Fruit fly (Drosophila melanogaster) whole organism, prepupa: Measurements from ENCODE around the gene Spx.

Experiments
- CG11902 ChIP-seq: fragments of 200-800 bp; sonication (Bioruptor generic); optimal IDR thresholded peaks from 3 replicates; lab custom pipeline; 2016; ENCODE audit warnings: missing biosample characterization, missing genetic modification characterization
- CG15336 ChIP-seq: fragments of 200-800 bp; sonication (Bioruptor generic); IDR thresholded peaks from 2 replicates; pipeline ENCODE4 v1.3.6; 2022; ENCODE audit warnings: missing biosample characterization, missing genetic modification characterization
- CG1621 ChIP-seq: fragments of 200-800 bp; sonication (Bioruptor generic); optimal IDR thresholded peaks from 3 replicates; lab custom pipeline; 2018; ENCODE audit warnings: missing biosample characterization, mild to moderate bottlenecking, missing genetic modification characterization
- CG16779 ChIP-seq: fragments of 200-800 bp; sonication (Bioruptor generic); optimal IDR thresholded peaks from 3 replicates; lab custom pipeline; 2017; ENCODE audit warnings: missing biosample characterization, mild to moderate bottlenecking, missing genetic modification characterization
- CG3032 ChIP-seq: fragments of 200-800 bp; optimal IDR thresholded peaks from 2 replicates; lab custom pipeline; 2019; ENCODE audit warnings: missing biosample characterization, mild to moderate bottlenecking, missing genetic modification characterization, moderate library complexity
- CG31627 ChIP-seq: fragments of 200-800 bp; sonication (Bioruptor generic); optimal IDR thresholded peaks from 3 replicates; lab custom pipeline; 2016; ENCODE audit warnings: missing biosample characterization, missing genetic modification characterization
- CG6163 ChIP-seq: fragments of 200-800 bp; sonication (Bioruptor generic); IDR thresholded peaks from 3 replicates; pipeline ENCODE4 v1.3.6; 2022; ENCODE audit warnings: missing biosample characterization, missing genetic modification characterization
- CG6276 ChIP-seq: fragments of 200-800 bp; sonication (Bioruptor generic); optimal IDR thresholded peaks from 2 replicates; lab custom pipeline; 2017; ENCODE audit warnings: missing biosample characterization, mild to moderate bottlenecking, missing genetic modification characterization
- CG6792 ChIP-seq: fragments of 200-800 bp; sonication (Bioruptor generic); optimal IDR thresholded peaks from 3 replicates; lab custom pipeline; 2016; ENCODE audit warnings: missing biosample characterization, missing genetic modification characterization
- CG6808 ChIP-seq: fragments of 200-800 bp; sonication (Bioruptor generic); optimal IDR thresholded peaks from 3 replicates; lab custom pipeline; 2017; ENCODE audit warnings: missing biosample characterization, missing genetic modification characterization, mild to moderate bottlenecking, moderate library complexity, missing genetic modification reagents
- CG6854 ChIP-seq: fragments of 200-800 bp; sonication (Bioruptor generic); optimal IDR thresholded peaks from 2 replicates; lab custom pipeline; 2017; ENCODE audit warnings: missing biosample characterization, mild to moderate bottlenecking, missing genetic modification characterization
- CG8632 ChIP-seq: fragments of 200-800 bp; sonication (Bioruptor generic); optimal IDR thresholded peaks from 3 replicates; lab custom pipeline; 2016; ENCODE audit warnings: missing biosample characterization, missing genetic modification characterization
- CG9139 ChIP-seq: fragments of 200-800 bp; sonication (Bioruptor generic); optimal IDR thresholded peaks from 3 replicates; lab custom pipeline; 2017; ENCODE audit warnings: missing biosample characterization, mild to moderate bottlenecking, missing genetic modification characterization
- Eip78C ChIP-seq: fragments of 200-800 bp; sonication (Bioruptor generic); peaks from one replicate; lab custom pipeline; 2016; ENCODE audit warnings: missing biosample characterization, missing genetic modification characterization
- Eip93F ChIP-seq: fragments of 200-800 bp; sonication (Bioruptor generic); optimal IDR thresholded peaks from 2 replicates; lab custom pipeline; 2016; ENCODE audit warnings: missing biosample characterization, mild to moderate bottlenecking, missing genetic modification characterization
- Ets21C ChIP-seq: fragments of 200-800 bp; sonication (Bioruptor generic); optimal IDR thresholded peaks from 3 replicates; lab custom pipeline; 2016; ENCODE audit warnings: missing biosample characterization, missing genetic modification characterization
- Gug ChIP-seq: fragments of 200-800 bp; sonication (Bioruptor generic); IDR thresholded peaks from 2 replicates; pipeline ENCODE4 v1.3.6; 2022; ENCODE audit warnings: missing biosample characterization, missing genetic modification characterization
- Hr38 ChIP-seq: sonication (Bioruptor generic); optimal IDR thresholded peaks from 2 replicates; lab custom pipeline; 2016; ENCODE audit warnings: missing biosample characterization, missing genetic modification characterization
- Hr4 ChIP-seq: fragments of 200-800 bp; sonication (Bioruptor generic); optimal IDR thresholded peaks from 3 replicates; lab custom pipeline; 2016; ENCODE audit warnings: missing biosample characterization, missing genetic modification characterization
- Lpt ChIP-seq: fragments of 200-800 bp; sonication (Bioruptor generic); optimal IDR thresholded peaks from 3 replicates; lab custom pipeline; 2016; ENCODE audit warnings: missing biosample characterization, missing genetic modification characterization
- OdsH ChIP-seq: fragments of 200-800 bp; sonication (Bioruptor generic); optimal IDR thresholded peaks from 3 replicates; lab custom pipeline; 2016; ENCODE audit warnings: missing biosample characterization, missing genetic modification characterization
- Smox ChIP-seq: fragments of 200-800 bp; sonication (Bioruptor generic); optimal IDR thresholded peaks from 3 replicates; lab custom pipeline; 2016; ENCODE audit warnings: missing biosample characterization, missing genetic modification characterization
- Sox14 ChIP-seq: fragments of 200-800 bp; sonication (Bioruptor generic); optimal IDR thresholded peaks from 3 replicates; lab custom pipeline; 2016; ENCODE audit warnings: missing biosample characterization, missing genetic modification characterization
- Sox15 ChIP-seq: fragments of 200-800 bp; sonication (Bioruptor generic); optimal IDR thresholded peaks from 3 replicates; lab custom pipeline; 2016; ENCODE audit warnings: missing biosample characterization, missing genetic modification characterization
- achi ChIP-seq: fragments of 200-800 bp; sonication (Bioruptor generic); optimal IDR thresholded peaks from 3 replicates; lab custom pipeline; 2016; ENCODE audit warnings: missing biosample characterization, missing genetic modification characterization
- cyc ChIP-seq: fragments of 200-800 bp; sonication (Bioruptor generic); optimal IDR thresholded peaks from 3 replicates; lab custom pipeline; 2016; ENCODE audit warnings: missing biosample characterization, missing genetic modification characterization
- dac ChIP-seq: fragments of 200-800 bp; sonication (Bioruptor generic); optimal IDR thresholded peaks from 2 replicates; lab custom pipeline; 2017; ENCODE audit warnings: missing biosample characterization, mild to moderate bottlenecking, missing genetic modification characterization
- dsx ChIP-seq: fragments of 200-800 bp; optimal IDR thresholded peaks from 3 replicates; lab custom pipeline; 2019; ENCODE audit warnings: missing biosample characterization, mild to moderate bottlenecking, missing genetic modification characterization, moderate library complexity; ENCODE audit not compliant: poor library complexity, severe bottlenecking
- esn ChIP-seq: fragments of 200-800 bp; sonication (Bioruptor generic); optimal IDR thresholded peaks from 2 replicates; lab custom pipeline; 2016; ENCODE audit warnings: missing biosample characterization, mild to moderate bottlenecking, missing genetic modification characterization, moderate library complexity
- fd85E ChIP-seq: fragments of 200-800 bp; sonication (Bioruptor generic); optimal IDR thresholded peaks from 3 replicates; lab custom pipeline; 2016; ENCODE audit warnings: missing biosample characterization, missing genetic modification characterization
- fkh ChIP-seq: fragments of 200-800 bp; sonication (Bioruptor generic); optimal IDR thresholded peaks from 3 replicates; lab custom pipeline; 2017; ENCODE audit warnings: missing biosample characterization, mild to moderate bottlenecking, missing genetic modification characterization, moderate library complexity
- lz ChIP-seq: fragments of 200-800 bp; sonication (Bioruptor generic); optimal IDR thresholded peaks from 3 replicates; lab custom pipeline; 2016; ENCODE audit warnings: missing biosample characterization, missing genetic modification characterization
- salr ChIP-seq, 2 experiments: fragments of 200-800 bp; sonication (Bioruptor generic); optimal IDR thresholded peaks; 3 replicates each; lab custom pipeline; 2016 to 2018; ENCODE audit warnings: missing biosample characterization in 2 of 2, missing genetic modification characterization in 2 of 2, mild to moderate bottlenecking in 1 of 2
- topi ChIP-seq: fragments of 200-800 bp; sonication (Bioruptor generic); optimal IDR thresholded peaks from 3 replicates; lab custom pipeline; 2016; ENCODE audit warnings: missing biosample characterization, missing genetic modification characterization

Gene Spx

dm6 chrX:6283470-6283869, 27.8 kb downstream of the Spx start, which contains the start of gene CG11700:
Gene CG11700 (minus strand): TSS chrX:6283575.
- no peak for TF ChIP-seq Sox14 (GFP tag; lab: Kevin White, UChicago)
- peak; percentile 59 for TF ChIP-seq Eip78C (GFP tag; lab: Kevin White, UChicago)
- TF ChIP-seq CG6854 (GFP tag; lab: Kevin White, UChicago): peak; percentile 14
- no peak for TF ChIP-seq Ets21C (GFP tag; lab: Kevin White, UChicago)
- TF ChIP-seq dsx (GFP tag; lab: Kevin White, UChicago): peak; percentile 78
- no peak for TF ChIP-seq CG8632 (GFP tag; lab: Kevin White, UChicago)

- no peak for TF ChIP-seq CG3032 (tag; lab: Kevin White, UChicago)
- TF ChIP-seq dac (GFP tag; lab: Kevin White, UChicago): no peak
- no peak for TF ChIP-seq salr (GFP tag; optimal IDR thresholded peaks at IDR 0.05; lab: Kevin White, UChicago)
- peak; percentile 98 for TF ChIP-seq CG1621 (tag; lab: Kevin White, UChicago)
- no peak for TF ChIP-seq Eip93F
- peak; percentile 7 for TF ChIP-seq Eip78C (GFP tag; lab: Kevin White, UChicago)
- TF ChIP-seq topi (GFP tag; lab: Kevin White, UChicago): no peak
- no peak for TF ChIP-seq Gug (GFP tag; lab: Robert Waterston, UW)
- TF ChIP-seq CG16779 (tag; lab: Kevin White, UChicago): no peak
- no peak; the same call in 1 of the 2 replicates for TF ChIP-seq CG15336 (GFP tag; lab: Robert Waterston, UW)
- peak; percentile 48 for TF ChIP-seq esn
- no peak for TF ChIP-seq CG9139 (GFP tag; lab: Kevin White, UChicago)
- TF ChIP-seq dsx (GFP tag; lab: Kevin White, UChicago): peak; percentile 49
- no peak for TF ChIP-seq fd85E (GFP tag; lab: Kevin White, UChicago)
- peak; percentile 28 for TF ChIP-seq cyc (GFP tag; lab: Kevin White, UChicago)
- no peak for TF ChIP-seq achi (GFP tag; lab: Kevin White, UChicago)
- no peak for TF ChIP-seq CG6276 (GFP tag; lab: Kevin White, UChicago)
- no peak for TF ChIP-seq Sox15 (GFP tag; lab: Kevin White, UChicago)
- peak; percentile 7 for TF ChIP-seq CG31627 (GFP tag; lab: Kevin White, UChicago)
- 0 out of 3 replicates have a peak, but pooled peaks have one; percentile 29 for TF ChIP-seq CG6163 (GFP tag; lab: Robert Waterston, UW)
- no peak for TF ChIP-seq CG6854 (GFP tag; lab: Kevin White, UChicago)
- TF ChIP-seq CG11902: no peak
- no peak for TF ChIP-seq Smox
- peak; percentile 32 for TF ChIP-seq lz (GFP tag; lab: Kevin White, UChicago)
- no peak for TF ChIP-seq Lpt (GFP tag; lab: Kevin White, UChicago)
- no peak for TF ChIP-seq CG6792 (GFP tag; lab: Kevin White, UChicago)
- TF ChIP-seq fkh (GFP tag; lab: Kevin White, UChicago): no peak
- peak; percentile 24 for TF ChIP-seq Sox14 (GFP tag; lab: Kevin White, UChicago)
- no peak for TF ChIP-seq Hr38
Measured at dm6 chrX:6287842-6288241, 32.2 kb downstream of the Spx start, which contains the start of the genes Top3beta and wuho. Gene Top3beta (minus strand): TSS chrX:6287990. Gene wuho (plus strand): TSS chrX:6288100.

dm6 chrX:6291083-6291699, 35.6 kb downstream of the Spx start, which contains the start of the genes Rpt4 and mldr:
Gene Rpt4 (minus strand): TSS chrX:6291245.
Gene mldr (plus strand): TSS chrX:6291303.
- no peak for TF ChIP-seq CG9139 (GFP tag; lab: Kevin White, UChicago)
- TF ChIP-seq dsx (GFP tag; lab: Kevin White, UChicago): peak; percentile 56
- TF ChIP-seq CG6808: no peak
- peak; percentile 5 for TF ChIP-seq Sox14 (GFP tag; lab: Kevin White, UChicago)
- TF ChIP-seq OdsH (GFP tag; lab: Kevin White, UChicago): no peak

dm6 chrX:6294243-6294642, 38.6 kb downstream of the Spx start, which contains the start of gene CG15892:
Gene CG15892 (minus strand): TSS chrX:6294343.
- TF ChIP-seq cyc (GFP tag; lab: Kevin White, UChicago): no peak
- no peak for TF ChIP-seq Eip78C (GFP tag; lab: Kevin White, UChicago)
- TF ChIP-seq Hr4 (GFP tag; lab: Kevin White, UChicago): no peak
- no peak for TF ChIP-seq lz (GFP tag; lab: Kevin White, UChicago)
